Worm (Caenorhabditis elegans) whole organism, L3 larva: ENCODE results near the gene F07A11.5.

Experiments
- R02D3.7 ChIP-seq: fragments of 150-350 bp; optimal IDR thresholded peaks from 2 replicates; lab custom pipeline; 2014; ENCODE audit warnings: missing biosample characterization, missing genetic modification characterization
- ZK546.5 ChIP-seq: sonication (generic microtip); optimal IDR thresholded peaks from 2 replicates; lab custom pipeline; 2017; ENCODE audit warnings: missing biosample characterization, missing genetic modification characterization
- aly-2 ChIP-seq: fragments of 150-350 bp; optimal IDR thresholded peaks from 2 replicates; lab custom pipeline; 2014; ENCODE audit warnings: missing biosample characterization, missing genetic modification characterization
- ama-1 ChIP-seq: fragments of 150-350 bp; optimal IDR thresholded peaks from 2 replicates; lab custom pipeline; 2018
- ceh-16 ChIP-seq: sonication (generic microtip); optimal IDR thresholded peaks from 2 replicates; lab custom pipeline; 2017; ENCODE audit warnings: missing biosample characterization, missing genetic modification characterization
- ceh-28 ChIP-seq: fragments of 150-350 bp; optimal IDR thresholded peaks from 2 replicates; lab custom pipeline; 2014; ENCODE audit warnings: missing biosample characterization, missing genetic modification reagents, missing genetic modification characterization
- daf-12 ChIP-seq: fragments of 150-350 bp; optimal IDR thresholded peaks from 2 replicates; lab custom pipeline; 2014; ENCODE audit warnings: missing biosample characterization, missing genetic modification reagents, missing genetic modification characterization
- egl-27 ChIP-seq: sonication (generic microtip); optimal IDR thresholded peaks from 4 replicates; lab custom pipeline; 2017; ENCODE audit warnings: missing biosample characterization, missing genetic modification reagents, missing genetic modification characterization
- egl-5 ChIP-seq: fragments of 150-350 bp; optimal IDR thresholded peaks from 2 replicates; lab custom pipeline; 2017; ENCODE audit warnings: missing biosample characterization, missing genetic modification reagents, missing genetic modification characterization, inconsistent platforms
- elt-2 ChIP-seq: sonication (generic microtip); optimal IDR thresholded peaks from 2 replicates; lab custom pipeline; 2016; ENCODE audit warnings: missing genetic modification reagents, mild to moderate bottlenecking, missing genetic modification characterization, missing compliant biosample characterization
- eor-1 ChIP-seq, 2 experiments: fragments of 150-350 bp; optimal IDR thresholded peaks; 2 replicates each; lab custom pipeline; 2014 to 2018; ENCODE audit warnings: missing biosample characterization in 2 of 2, missing genetic modification characterization in 2 of 2
- fkh-2 ChIP-seq: fragments of 150-350 bp; optimal IDR thresholded peaks from 2 replicates; lab custom pipeline; 2014; ENCODE audit warnings: missing biosample characterization, missing genetic modification reagents, missing genetic modification characterization
- fos-1 ChIP-seq: fragments of 150-350 bp; optimal IDR thresholded peaks from 2 replicates; lab custom pipeline; 2014; ENCODE audit warnings: missing biosample characterization, missing genetic modification characterization
- hmg-11 ChIP-seq: sonication (generic microtip); optimal IDR thresholded peaks from 2 replicates; lab custom pipeline; 2016; ENCODE audit warnings: missing genetic modification characterization, missing compliant biosample characterization
- lin-15B ChIP-seq: fragments of 150-350 bp; optimal IDR thresholded peaks from 2 replicates; lab custom pipeline; 2014; ENCODE audit warnings: missing biosample characterization, missing genetic modification characterization
- lin-39 ChIP-seq: fragments of 150-350 bp; optimal IDR thresholded peaks from 2 replicates; lab custom pipeline; 2018; ENCODE audit warnings: missing biosample characterization, missing genetic modification reagents, missing genetic modification characterization
- lsy-12 ChIP-seq: sonication (generic microtip); optimal IDR thresholded peaks from 2 replicates; lab custom pipeline; 2016; ENCODE audit warnings: mild to moderate bottlenecking, missing genetic modification characterization, missing compliant biosample characterization
- mdl-1 ChIP-seq: fragments of 150-350 bp; optimal IDR thresholded peaks from 2 replicates; lab custom pipeline; 2014; ENCODE audit warnings: missing biosample characterization, missing genetic modification characterization
- mml-1 ChIP-seq: fragments of 150-350 bp; sonication (generic microtip); optimal IDR thresholded peaks from 3 replicates; lab custom pipeline; 2014; ENCODE audit warnings: missing biosample characterization, missing genetic modification characterization
- nfya-1 ChIP-seq: sonication (generic microtip); optimal IDR thresholded peaks from 2 replicates; lab custom pipeline; 2017; ENCODE audit warnings: missing genetic modification characterization, mild to moderate bottlenecking, missing compliant biosample characterization, antibody characterized with exemption, moderate library complexity; ENCODE audit not compliant: insufficient read depth
- nhr-11 ChIP-seq: fragments of 150-350 bp; optimal IDR thresholded peaks from 2 replicates; lab custom pipeline; 2014; ENCODE audit warnings: missing biosample characterization, missing genetic modification characterization
- nhr-23 ChIP-seq: fragments of 150-350 bp; optimal IDR thresholded peaks from 2 replicates; lab custom pipeline; 2014; ENCODE audit warnings: missing biosample characterization, missing genetic modification reagents, missing genetic modification characterization
- nhr-237 ChIP-seq: fragments of 150-350 bp; optimal IDR thresholded peaks from 2 replicates; lab custom pipeline; 2014; ENCODE audit warnings: missing biosample characterization, missing genetic modification characterization
- nhr-25 ChIP-seq: sonication (generic microtip); optimal IDR thresholded peaks from 2 replicates; lab custom pipeline; 2017; ENCODE audit warnings: missing biosample characterization, missing genetic modification characterization
- pha-4 ChIP-seq: fragments of 150-350 bp; optimal IDR thresholded peaks from 2 replicates; lab custom pipeline; 2014; ENCODE audit warnings: missing biosample characterization, missing genetic modification reagents, missing genetic modification characterization
- pqm-1 ChIP-seq: fragments of 150-350 bp; optimal IDR thresholded peaks from 2 replicates; lab custom pipeline; 2017; ENCODE audit warnings: missing biosample characterization, missing genetic modification characterization, inconsistent platforms
- skn-1 ChIP-seq: fragments of 150-350 bp; optimal IDR thresholded peaks from 2 replicates; lab custom pipeline; 2014; ENCODE audit warnings: missing biosample characterization, missing genetic modification characterization
- tbx-2 ChIP-seq: sonication (generic microtip); optimal IDR thresholded peaks from 2 replicates; lab custom pipeline; 2016; ENCODE audit warnings: mild to moderate bottlenecking, missing genetic modification characterization, missing compliant biosample characterization
- unc-39 ChIP-seq: sonication (generic microtip); optimal IDR thresholded peaks from 4 replicates; lab custom pipeline; 2017; ENCODE audit warnings: missing biosample characterization, missing genetic modification characterization
- unc-62 ChIP-seq: fragments of 150-350 bp; sonication (generic microtip); optimal IDR thresholded peaks from 4 replicates; lab custom pipeline; 2014; ENCODE audit warnings: missing biosample characterization, missing genetic modification reagents, missing genetic modification characterization
- zag-1 ChIP-seq: fragments of 150-350 bp; optimal IDR thresholded peaks from 2 replicates; lab custom pipeline; 2014; ENCODE audit warnings: missing biosample characterization, missing genetic modification characterization
- ztf-11 ChIP-seq: fragments of 150-350 bp; optimal IDR thresholded peaks from 2 replicates; lab custom pipeline; 2014; ENCODE audit warnings: missing biosample characterization, missing genetic modification characterization
- ztf-4 ChIP-seq: fragments of 150-350 bp; optimal IDR thresholded peaks from 2 replicates; lab custom pipeline; 2014; ENCODE audit warnings: missing biosample characterization, missing genetic modification characterization

The F07A11.5 gene

DNA sequence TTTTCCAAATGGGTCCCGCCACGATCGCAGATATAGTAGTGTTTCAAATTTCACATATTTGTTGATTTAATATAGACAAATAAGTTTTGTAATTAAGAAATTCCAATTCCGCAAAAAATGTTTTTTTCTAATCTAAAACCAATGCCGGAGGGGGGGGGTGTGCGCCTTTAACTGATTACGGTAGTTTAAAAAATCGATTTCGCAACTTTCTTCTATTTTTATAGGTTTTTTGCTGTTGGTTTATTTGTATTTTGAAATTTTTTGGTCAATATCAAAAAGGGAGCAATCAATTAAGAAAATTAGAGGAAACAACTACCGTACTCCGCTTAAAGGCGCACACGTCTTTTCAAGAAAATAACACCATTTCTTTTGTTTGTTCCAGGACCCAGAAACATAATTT is 20.5 kb upstream of the F07A11.5 start:
- no peak for TF ChIP-seq fos-1 (tag; lab: Kevin White, UChicago)
- TF ChIP-seq nhr-25 (tag; lab: Kevin White, UChicago), result no peak
- no peak for TF ChIP-seq ztf-11 (tag; lab: Kevin White, UChicago)
- no peak for TF ChIP-seq ztf-4 (tag; lab: Kevin White, UChicago)
- no peak for TF ChIP-seq ceh-16 (tag; lab: Kevin White, UChicago)
- TF ChIP-seq unc-39, result no peak
- no peak for TF ChIP-seq egl-5 (tag; lab: Kevin White, UChicago)
- TF ChIP-seq daf-12, result no peak
- no peak for TF ChIP-seq R02D3.7 (tag; lab: Kevin White, UChicago)
- no peak for TF ChIP-seq skn-1 (tag; lab: Kevin White, UChicago)
- no peak for TF ChIP-seq ama-1 (lab: Kevin White, UChicago)
- TF ChIP-seq nhr-11, result no peak
- TF ChIP-seq hmg-11 (tag; lab: Kevin White, UChicago), result no peak
- TF ChIP-seq lin-39 (tag; lab: Kevin White, UChicago), result no peak
- TF ChIP-seq ZK546.5 (tag; lab: Kevin White, UChicago), result no peak
- TF ChIP-seq nhr-23, result no peak

- no peak for TF ChIP-seq unc-62 (GFP tag; lab: Kevin White, UChicago)
- TF ChIP-seq ceh-16 (tag; lab: Kevin White, UChicago), result no peak
- TF ChIP-seq mml-1, result no peak
- no peak for TF ChIP-seq mdl-1 (tag; lab: Kevin White, UChicago)
- TF ChIP-seq ceh-28 (tag; lab: Kevin White, UChicago), result no peak
- no peak for TF ChIP-seq pha-4
- TF ChIP-seq zag-1, result no peak
- no peak for TF ChIP-seq tbx-2 (tag; lab: Kevin White, UChicago)
- TF ChIP-seq, all 47 proteins: peak for 0
These were observed 20.1 kb upstream of the F07A11.5 start, which contains the start of gene F07A11.1 for ce11 chrII:11592023-11592422. F07A11.1 (minus strand) TSS chrII:11592123.

DNA sequence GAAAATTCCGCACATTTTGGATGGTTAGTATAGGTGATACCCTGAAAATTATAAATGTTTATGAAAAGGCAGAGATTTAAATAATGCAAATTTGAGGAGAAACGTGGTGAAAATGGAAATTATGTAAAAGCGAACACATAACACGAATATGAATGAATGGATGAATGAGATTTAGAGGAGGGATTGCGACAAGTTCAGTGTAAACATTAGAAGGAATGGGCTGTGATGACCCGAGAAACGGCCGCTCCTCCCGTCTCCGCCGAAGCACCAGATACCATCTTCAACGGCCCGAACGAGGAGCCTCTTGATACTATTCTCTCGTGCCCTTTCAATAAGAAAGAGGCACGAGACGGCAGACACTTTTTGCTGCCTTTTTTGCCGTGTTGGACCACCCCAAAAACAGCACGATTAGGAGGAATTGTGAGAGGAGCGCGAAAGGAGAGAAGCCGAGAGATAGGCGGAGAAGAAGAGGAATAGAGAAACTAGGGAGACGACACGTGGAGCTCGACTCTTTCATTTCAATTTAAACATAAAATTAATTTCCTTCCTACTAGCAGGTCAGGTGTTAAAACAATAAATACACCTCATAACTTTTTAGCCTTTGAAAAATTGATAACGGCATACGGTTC is 16.6 kb upstream of the F07A11.5 start, which contains the start of gene gfat-1:
Gene gfat-1 (minus strand): TSS at position 51 of the 629 bp plus-strand sequence.
- TF ChIP-seq fos-1 (tag; lab: Kevin White, UChicago), result no peak
- TF ChIP-seq lin-39 (tag; lab: Kevin White, UChicago), result peak; percentile 24
- TF ChIP-seq lin-15B, result peak; percentile 1
- no peak for TF ChIP-seq nhr-237 (tag; lab: Kevin White, UChicago)
- peak; percentile 45 for TF ChIP-seq mdl-1 (tag; lab: Kevin White, UChicago)

DNA sequence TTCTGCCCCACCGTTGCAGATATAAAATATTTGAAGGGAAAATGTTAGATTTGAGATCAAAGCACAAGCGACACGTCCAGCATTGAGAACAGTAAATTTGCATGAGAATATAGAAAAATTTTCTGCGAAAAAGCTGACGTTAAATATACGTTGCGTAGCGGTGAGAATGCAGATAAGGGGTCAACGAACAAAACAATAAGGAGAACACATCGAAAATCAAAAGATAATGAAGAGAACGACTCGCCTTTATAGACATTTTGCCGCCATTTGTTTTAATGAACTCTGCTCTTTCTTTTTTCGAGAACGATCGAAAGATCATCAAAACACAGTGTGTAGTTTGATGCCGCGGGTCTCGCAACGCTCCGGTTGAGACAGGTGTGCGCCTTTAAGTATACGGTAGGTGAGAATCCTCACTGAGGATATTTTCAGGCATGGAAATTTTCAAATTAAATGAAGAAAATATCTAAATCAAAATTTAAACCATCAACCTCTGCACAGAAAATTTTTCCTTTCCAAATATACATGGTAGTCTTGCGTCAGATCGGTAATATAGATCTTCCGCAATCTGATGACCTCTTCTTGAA is 15.9 kb upstream of the F07A11.5 start:
- TF ChIP-seq nhr-11 (no peak), elt-2 (tag; lab: Kevin White, UChicago) (peak; percentile 73), ceh-28 (tag; lab: Kevin White, UChicago) (peak; percentile 23), pqm-1 (tag; lab: Kevin White, UChicago) (peak; percentile 27), lsy-12 (tag; lab: Kevin White, UChicago) (no peak)

ce11 chrII:11599751-11600150 is 12.3 kb upstream of the F07A11.5 start, which contains the start of gene npp-5:
npp-5 (minus strand) TSS chrII:11599809.
- TF ChIP-seq pqm-1 (tag; lab: Kevin White, UChicago) (no peak), eor-1 (tag; optimal IDR thresholded peaks at IDR 0.05; lab: Kevin White, UChicago) (no peak), zag-1 (no peak), pha-4 (peak; percentile 58), ceh-16 (tag; lab: Kevin White, UChicago) (no peak), nfya-1 (peak; percentile 65), aly-2 (no peak), fkh-2 (tag; lab: Kevin White, UChicago) (no peak)

DNA sequence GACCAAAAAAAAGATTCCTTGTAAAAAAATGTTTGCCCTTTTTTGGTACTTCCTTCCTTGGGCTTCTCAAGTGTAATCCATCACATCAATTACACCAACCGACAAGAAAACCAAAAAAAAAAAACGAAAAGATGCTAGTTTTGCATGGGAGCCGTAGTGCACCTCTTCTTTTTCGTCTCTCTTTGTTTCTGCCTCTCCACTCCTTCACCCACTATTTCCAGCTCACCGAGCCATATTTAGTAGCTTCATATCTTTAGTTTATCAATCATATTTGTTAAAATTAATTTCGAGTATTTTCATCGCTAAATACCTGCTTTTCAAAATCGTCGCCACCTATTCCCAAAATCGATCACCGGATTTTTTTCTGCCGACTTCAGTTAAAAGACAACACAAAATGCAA is 11.4 kb upstream of the F07A11.5 start, which contains the start of gene F07A11.4:
Gene F07A11.4 (plus strand): TSS at position 301 of the 400 bp plus-strand sequence.
- TF ChIP-seq lin-39 (tag; lab: Kevin White, UChicago) (peak; percentile 7), egl-27 (no peak)
- TF ChIP-seq, all 47 proteins: peak for 1
